Worm (Caenorhabditis elegans) whole organism, young adult: ENCODE measurements around the gene plk-1.
A peak's percentile ranks its signal among the peaks of the same experiment; 100 is the strongest.

Source experiments
- B0261.1 ChIP-seq: sonication (generic microtip); optimal IDR thresholded peaks from 2 replicates; lab custom pipeline; 2016; ENCODE audit warnings: mild to moderate bottlenecking, missing genetic modification characterization, moderate library complexity, missing compliant biosample characterization
- B0336.3 ChIP-seq: fragments of 200-800 bp; sonication (Bioruptor generic); IDR thresholded peaks from 2 replicates; pipeline ENCODE4 v1.3.6; 2022; ENCODE audit warnings: missing genetic modification characterization, missing compliant biosample characterization
- C06A6.2 ChIP-seq: fragments of 200-800 bp; sonication (Bioruptor generic); conservative IDR thresholded peaks from 2 replicates; pipeline ENCODE4 v1.3.6; 2022; ENCODE audit warnings: missing genetic modification characterization, missing compliant biosample characterization
- F10E7.11 ChIP-seq: sonication (generic microtip); optimal IDR thresholded peaks from 2 replicates; lab custom pipeline; 2017; ENCODE audit warnings: mild to moderate bottlenecking, missing genetic modification characterization, moderate library complexity, missing compliant biosample characterization
- F37B4.10 ChIP-seq: fragments of 200-800 bp; sonication (Bioruptor generic); IDR thresholded peaks from 2 replicates; pipeline ENCODE4 v1.3.6; 2022; ENCODE audit warnings: missing genetic modification characterization, missing compliant biosample characterization
- F49E8.2 ChIP-seq: sonication (generic microtip); optimal IDR thresholded peaks from 3 replicates; lab custom pipeline; 2017; ENCODE audit warnings: missing genetic modification characterization, mild to moderate bottlenecking, missing compliant biosample characterization, antibody characterized with exemption, moderate library complexity; ENCODE audit not compliant: insufficient read depth
- F52B5.7 ChIP-seq: sonication (generic microtip); optimal IDR thresholded peaks from 2 replicates; lab custom pipeline; 2016; ENCODE audit warnings: mild to moderate bottlenecking, missing genetic modification characterization, missing compliant biosample characterization
- F57C9.4 ChIP-seq: sonication (generic microtip); optimal IDR thresholded peaks from 2 replicates; lab custom pipeline; 2017; ENCODE audit warnings: mild to moderate bottlenecking, missing genetic modification characterization, missing compliant biosample characterization
- T07F8.4 ChIP-seq: sonication (generic microtip); optimal IDR thresholded peaks from 2 replicates; lab custom pipeline; 2016; ENCODE audit warnings: mild to moderate bottlenecking, missing genetic modification characterization, moderate library complexity, missing compliant biosample characterization
- Y53G8AR.9 ChIP-seq: fragments of 200-800 bp; sonication (Bioruptor generic); conservative IDR thresholded peaks from 2 replicates; pipeline ENCODE4 v1.3.6; 2022; ENCODE audit warnings: missing genetic modification reagents, missing genetic modification characterization, missing compliant biosample characterization
- Y79H2A.3 ChIP-seq: fragments of 200-800 bp; sonication (Bioruptor generic); conservative IDR thresholded peaks from 2 replicates; pipeline ENCODE4 v1.3.6; 2022; ENCODE audit warnings: missing genetic modification reagents, missing genetic modification characterization, missing compliant biosample characterization
- akir-1 ChIP-seq: fragments of 200-800 bp; sonication (Bioruptor generic); optimal IDR thresholded peaks from 2 replicates; lab custom pipeline; 2018; ENCODE audit warnings: mild to moderate bottlenecking, missing genetic modification characterization, moderate library complexity, missing compliant biosample characterization
- aptf-2 ChIP-seq: fragments of 200-800 bp; sonication (Bioruptor generic); conservative IDR thresholded peaks from 2 replicates; pipeline ENCODE4 v1.3.6; 2022; ENCODE audit warnings: missing genetic modification reagents, missing genetic modification characterization, missing compliant biosample characterization
- athp-1 ChIP-seq: sonication (generic microtip); optimal IDR thresholded peaks from 2 replicates; lab custom pipeline; 2017; ENCODE audit warnings: mild to moderate bottlenecking, missing genetic modification characterization, missing compliant biosample characterization
- cebp-2 ChIP-seq: fragments of 200-800 bp; sonication (Bioruptor generic); IDR thresholded peaks from 2 replicates; pipeline ENCODE4 v1.3.6; 2022; ENCODE audit warnings: missing genetic modification characterization, missing compliant biosample characterization
- ceh-27 ChIP-seq: fragments of 200-800 bp; sonication (Bioruptor generic); optimal IDR thresholded peaks from 2 replicates; lab custom pipeline; 2018; ENCODE audit warnings: mild to moderate bottlenecking, missing genetic modification characterization, moderate library complexity, missing compliant biosample characterization
- ceh-40 ChIP-seq: fragments of 200-800 bp; sonication (Bioruptor generic); IDR thresholded peaks from 2 replicates; pipeline ENCODE4 v1.3.6; 2022; ENCODE audit warnings: missing genetic modification characterization, missing compliant biosample characterization
- ceh-58 ChIP-seq: fragments of 200-800 bp; sonication (Bioruptor generic); IDR thresholded peaks from 2 replicates; pipeline ENCODE4 v1.3.6; 2022; ENCODE audit warnings: missing genetic modification characterization, missing compliant biosample characterization
- ceh-79 ChIP-seq: sonication (generic microtip); optimal IDR thresholded peaks from 2 replicates; lab custom pipeline; 2017; ENCODE audit warnings: mild to moderate bottlenecking, missing genetic modification characterization, missing compliant biosample characterization
- egl-18 ChIP-seq: fragments of 200-800 bp; sonication (Bioruptor generic); IDR thresholded peaks from 2 replicates; pipeline ENCODE4 v1.3.6; 2022; ENCODE audit warnings: missing genetic modification reagents, missing genetic modification characterization, missing compliant biosample characterization
- egl-44 ChIP-seq: fragments of 200-800 bp; sonication (Bioruptor generic); IDR thresholded peaks from 2 replicates; pipeline ENCODE4 v1.3.6; 2022; ENCODE audit warnings: missing genetic modification reagents, missing genetic modification characterization, missing compliant biosample characterization
- ets-4 ChIP-seq: fragments of 200-800 bp; sonication (Bioruptor generic); optimal IDR thresholded peaks from 2 replicates; lab custom pipeline; 2018; ENCODE audit warnings: mild to moderate bottlenecking, missing genetic modification characterization, missing compliant biosample characterization
- fkh-3 ChIP-seq: sonication (generic microtip); optimal IDR thresholded peaks from 2 replicates; lab custom pipeline; 2016; ENCODE audit warnings: mild to moderate bottlenecking, missing genetic modification characterization, missing compliant biosample characterization
- him-1 ChIP-seq: sonication (generic microtip); optimal IDR thresholded peaks from 2 replicates; lab custom pipeline; 2016; ENCODE audit warnings: missing genotype, missing genetic modification reagents, missing genetic modification characterization, missing compliant biosample characterization
- hmg-1.2 ChIP-seq: fragments of 200-800 bp; sonication (Bioruptor generic); IDR thresholded peaks from 2 replicates; pipeline ENCODE4 v1.3.6; 2022; ENCODE audit warnings: missing genetic modification reagents, missing genetic modification characterization, missing compliant biosample characterization
- let-526 ChIP-seq: fragments of 200-800 bp; sonication (Bioruptor generic); IDR thresholded peaks from 2 replicates; pipeline ENCODE4 v1.3.6; 2022; ENCODE audit warnings: missing genetic modification reagents, missing genetic modification characterization, missing compliant biosample characterization
- let-607 ChIP-seq, 2 experiments: fragments of 200-800 bp in 1 of 2; sonication (Bioruptor generic) in 1 of 2; sonication (generic microtip) in 1 of 2; optimal IDR thresholded peaks; 2 replicates each; lab custom pipeline; 2016 to 2018; ENCODE audit warnings: mild to moderate bottlenecking in 2 of 2, missing compliant biosample characterization in 2 of 2, missing genetic modification characterization in 2 of 2, moderate library complexity in 2 of 2, missing genotype in 1 of 2
- lin-54 ChIP-seq: fragments of 200-800 bp; sonication (Bioruptor generic); optimal IDR thresholded peaks from 2 replicates; lab custom pipeline; 2018; ENCODE audit warnings: mild to moderate bottlenecking, missing genetic modification characterization, missing compliant biosample characterization
- lsy-27 ChIP-seq: sonication (generic microtip); optimal IDR thresholded peaks from 2 replicates; lab custom pipeline; 2017; ENCODE audit warnings: missing genetic modification characterization, mild to moderate bottlenecking, missing compliant biosample characterization, antibody characterized with exemption, missing genotype, borderline replicate concordance; ENCODE audit not compliant: insufficient read depth
- madf-10 ChIP-seq: sonication (generic microtip); optimal IDR thresholded peaks from 2 replicates; lab custom pipeline; 2016; ENCODE audit warnings: mild to moderate bottlenecking, missing genetic modification characterization, missing compliant biosample characterization
- madf-8 ChIP-seq: fragments of 200-800 bp; sonication (Bioruptor generic); conservative IDR thresholded peaks from 2 replicates; pipeline ENCODE4 v1.3.6; 2022; ENCODE audit warnings: missing genetic modification reagents, missing genetic modification characterization, missing compliant biosample characterization
- mel-28 ChIP-seq: sonication (generic microtip); optimal IDR thresholded peaks from 2 replicates; lab custom pipeline; 2016; ENCODE audit warnings: borderline replicate concordance, mild to moderate bottlenecking, missing genetic modification characterization, missing compliant biosample characterization
- mxl-1 ChIP-seq: sonication (generic microtip); optimal IDR thresholded peaks from 2 replicates; lab custom pipeline; 2016; ENCODE audit warnings: missing genetic modification characterization, missing compliant biosample characterization
- nfyb-1 ChIP-seq: fragments of 200-800 bp; sonication (Bioruptor generic); IDR thresholded peaks from 2 replicates; pipeline ENCODE4 v1.3.6; 2022; ENCODE audit warnings: missing genetic modification reagents, missing genetic modification characterization, missing compliant biosample characterization
- nhr-27 ChIP-seq: fragments of 200-800 bp; sonication (Bioruptor generic); optimal IDR thresholded peaks from 2 replicates; lab custom pipeline; 2018; ENCODE audit warnings: mild to moderate bottlenecking, missing genetic modification characterization, moderate library complexity, missing compliant biosample characterization
- pha-4 ChIP-seq: fragments of 150-350 bp; sonication (generic microtip); optimal IDR thresholded peaks from 2 replicates; lab custom pipeline; 2014; ENCODE audit warnings: missing biosample characterization, missing genetic modification reagents, missing genetic modification characterization
- rcor-1 ChIP-seq: fragments of 200-800 bp; sonication (Bioruptor generic); IDR thresholded peaks from 2 replicates; pipeline ENCODE4 v1.3.6; 2022; ENCODE audit warnings: missing genetic modification reagents, missing genetic modification characterization, missing compliant biosample characterization
- rec-8 ChIP-seq, 2 experiments: sonication (generic microtip); optimal IDR thresholded peaks; 2 replicates each; lab custom pipeline; 2016; ENCODE audit warnings: mild to moderate bottlenecking in 2 of 2, missing genetic modification characterization in 2 of 2, missing genetic modification reagents in 2 of 2, missing genotype in 2 of 2, missing biosample characterization in 1 of 2, missing compliant biosample characterization in 1 of 2, moderate library complexity in 1 of 2
- repo-1 ChIP-seq: sonication (generic microtip); optimal IDR thresholded peaks from 2 replicates; lab custom pipeline; 2017; ENCODE audit warnings: mild to moderate bottlenecking, missing genetic modification characterization, missing compliant biosample characterization
- rpc-1 ChIP-seq, 2 experiments: fragments of 150-350 bp in 1 of 2; sonication (generic microtip) in 1 of 2; optimal IDR thresholded peaks; 2 replicates each; lab custom pipeline; 2014 to 2018; ENCODE audit warnings: missing biosample characterization in 1 of 2, missing genetic modification characterization in 1 of 2, missing genetic modification reagents in 1 of 2, missing genotype in 1 of 2
- sdz-38 ChIP-seq: sonication (generic microtip); optimal IDR thresholded peaks from 2 replicates; lab custom pipeline; 2016; ENCODE audit warnings: missing genotype, missing genetic modification characterization, missing compliant biosample characterization
- snpc-1.1 ChIP-seq: sonication (generic microtip); optimal IDR thresholded peaks from 2 replicates; lab custom pipeline; 2017; ENCODE audit warnings: missing genetic modification characterization, mild to moderate bottlenecking, missing compliant biosample characterization, antibody characterized with exemption, moderate library complexity, missing genotype, missing genetic modification reagents; ENCODE audit not compliant: insufficient read depth
- snpc-1.3 ChIP-seq: sonication (generic microtip); optimal IDR thresholded peaks from 2 replicates; lab custom pipeline; 2017; ENCODE audit warnings: missing genetic modification characterization, mild to moderate bottlenecking, missing compliant biosample characterization, antibody characterized with exemption, moderate library complexity, missing genotype, missing genetic modification reagents; ENCODE audit not compliant: insufficient read depth
- tlf-1 ChIP-seq: fragments of 200-800 bp; sonication (Bioruptor generic); optimal IDR thresholded peaks from 2 replicates; lab custom pipeline; 2018; ENCODE audit warnings: mild to moderate bottlenecking, missing genetic modification characterization, missing compliant biosample characterization
- unc-62 ChIP-seq: fragments of 150-350 bp; optimal IDR thresholded peaks from 2 replicates; lab custom pipeline; 2014; ENCODE audit warnings: missing biosample characterization, missing genetic modification reagents, missing genetic modification characterization
- zfh-2 ChIP-seq: fragments of 200-800 bp; sonication (Bioruptor generic); conservative IDR thresholded peaks from 2 replicates; pipeline ENCODE4 v1.3.6; 2022; ENCODE audit warnings: missing genetic modification reagents, missing genetic modification characterization, missing compliant biosample characterization
- ztf-25 ChIP-seq: fragments of 200-800 bp; sonication (Bioruptor generic); IDR thresholded peaks from 2 replicates; pipeline ENCODE4 v1.3.6; 2022; ENCODE audit warnings: missing genetic modification reagents, missing genetic modification characterization, missing compliant biosample characterization
- ztf-26 ChIP-seq: sonication (generic microtip); optimal IDR thresholded peaks from 2 replicates; lab custom pipeline; 2017; ENCODE audit warnings: missing genetic modification characterization, missing compliant biosample characterization

The plk-1 gene

DNA sequence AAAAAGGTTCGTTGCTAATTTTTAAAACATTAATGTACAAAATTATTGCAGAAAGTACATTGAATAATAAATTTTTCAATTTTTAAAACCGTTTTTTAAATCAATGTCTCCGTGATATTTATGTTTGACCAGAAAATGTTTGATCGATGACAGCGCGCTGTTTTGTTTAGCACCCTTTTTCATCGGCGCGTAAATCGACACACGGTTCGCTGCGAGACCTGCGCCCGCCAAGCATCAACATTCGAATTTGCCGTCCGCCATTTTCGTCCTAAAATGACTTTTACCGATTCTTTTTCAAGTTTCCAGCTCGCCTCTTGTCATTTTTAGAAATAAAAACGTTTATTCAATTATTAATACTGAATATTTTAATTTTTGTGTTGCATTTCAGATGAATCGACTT is at the start of gene plk-1 (continued):
- TF ChIP-seq mel-28 (no peak), T07F8.4 (no peak), F10E7.11 (tag; lab: Kevin White, UChicago) (no peak), ceh-58 (no peak), sdz-38 (no peak), B0261.1 (tag; lab: Kevin White, UChicago) (no peak), madf-10 (tag; lab: Kevin White, UChicago) (no peak), let-607 (tag; optimal IDR thresholded peaks at IDR 0.05; lab: Kevin White, UChicago) (no peak), unc-62 (no peak), ztf-25 (GFP tag; lab: Robert Waterston, UW) (no peak), hmg-1.2 (GFP tag; lab: Robert Waterston, UW) (peak; percentile 63; the same call in 1 of the 2 replicates), let-526 (GFP tag; lab: Robert Waterston, UW) (no peak), C06A6.2 (GFP tag; lab: Robert Waterston, UW) (no peak), nhr-27 (tag; lab: Kevin White, UChicago) (no peak), pha-4 (tag; lab: Kevin White, UChicago) (no peak), ceh-79 (tag; lab: Kevin White, UChicago) (no peak), ceh-40 (GFP tag; lab: Robert Waterston, UW) (no peak), F37B4.10 (GFP tag; lab: Robert Waterston, UW) (no peak), aptf-2 (GFP tag; lab: Robert Waterston, UW) (no peak), ets-4 (GFP tag; lab: Kevin White, UChicago) (no peak), tlf-1 (peak; percentile 88), egl-18 (no peak), F52B5.7 (tag; lab: Kevin White, UChicago) (no peak), mxl-1 (no peak), snpc-1.3 (tag; lab: Kevin White, UChicago) (no peak), ztf-26 (no peak), F57C9.4 (tag; lab: Kevin White, UChicago) (no peak), Y53G8AR.9 (GFP tag; lab: Robert Waterston, UW) (no peak), B0336.3 (GFP tag; lab: Robert Waterston, UW) (peak; percentile 52; the same call in 1 of the 2 replicates), nfyb-1 (GFP tag; lab: Robert Waterston, UW) (no peak), rcor-1 (GFP tag; lab: Robert Waterston, UW) (peak; percentile 24; the same call in 1 of the 2 replicates), rpc-1 (optimal IDR thresholded peaks at IDR 0.05; lab: Kevin White, UChicago) (no peak), rpc-1 (tag; optimal IDR thresholded peaks at IDR 0.05; lab: Kevin White, UChicago) (no peak), Y79H2A.3 (no peak), fkh-3 (no peak), him-1 (tag; lab: Kevin White, UChicago) (no peak), lin-54 (GFP tag; lab: Kevin White, UChicago) (peak; percentile 86), egl-44 (GFP tag; lab: Robert Waterston, UW) (no peak), repo-1 (tag; lab: Kevin White, UChicago) (no peak), madf-8 (GFP tag; lab: Robert Waterston, UW) (peak; percentile 93), F49E8.2 (tag; lab: Kevin White, UChicago) (peak; percentile 69), athp-1 (tag; lab: Kevin White, UChicago) (peak; percentile 33), snpc-1.1 (tag; lab: Kevin White, UChicago) (peak; percentile 24), rec-8 (tag; optimal IDR thresholded peaks at IDR 0.05; lab: Kevin White, UChicago) (no peak), zfh-2 (GFP tag; lab: Robert Waterston, UW) (no peak), lsy-27 (tag; lab: Kevin White, UChicago) (no peak), ceh-27 (GFP tag; lab: Kevin White, UChicago) (no peak), cebp-2 (GFP tag; lab: Robert Waterston, UW) (no peak), akir-1 (GFP tag; lab: Kevin White, UChicago) (no peak)
